Worm (Caenorhabditis elegans) whole organism, L1 larva: ENCODE measurements around the gene C09G5.7.

ENCODE experiments used
- F16B12.6 ChIP-seq: fragments of 150-350 bp; optimal IDR thresholded peaks from 2 replicates; lab custom pipeline; 2014; ENCODE audit warnings: missing biosample characterization, missing genetic modification characterization
- lir-3 ChIP-seq: sonication (generic microtip); optimal IDR thresholded peaks from 2 replicates; lab custom pipeline; 2016; ENCODE audit warnings: mild to moderate bottlenecking, missing genetic modification characterization, moderate library complexity, missing compliant biosample characterization; ENCODE audit not compliant: poor library complexity
- lsy-2 ChIP-seq, 2 experiments: fragments of 150-350 bp; optimal IDR thresholded peaks; 2 replicates each; lab custom pipeline; 2014; ENCODE audit warnings: missing biosample characterization in 2 of 2, missing genetic modification characterization in 2 of 2
- mep-1 ChIP-seq: fragments of 150-350 bp; optimal IDR thresholded peaks from 2 replicates; lab custom pipeline; 2014; ENCODE audit warnings: missing biosample characterization, missing genetic modification characterization
- nhr-11 ChIP-seq: fragments of 150-350 bp; optimal IDR thresholded peaks from 2 replicates; lab custom pipeline; 2014; ENCODE audit warnings: missing biosample characterization, missing genetic modification characterization
- nhr-237 ChIP-seq: fragments of 150-350 bp; optimal IDR thresholded peaks from 2 replicates; lab custom pipeline; 2014; ENCODE audit warnings: missing biosample characterization, missing genetic modification characterization
- nhr-71 ChIP-seq: sonication (generic microtip); optimal IDR thresholded peaks from 2 replicates; lab custom pipeline; 2016; ENCODE audit warnings: mild to moderate bottlenecking, missing genetic modification characterization, moderate library complexity, missing compliant biosample characterization
- sptf-1 ChIP-seq: fragments of 150-350 bp; optimal IDR thresholded peaks from 2 replicates; lab custom pipeline; 2014; ENCODE audit warnings: missing biosample characterization, missing genetic modification characterization
- unc-130 ChIP-seq: fragments of 150-350 bp; optimal IDR thresholded peaks from 2 replicates; lab custom pipeline; 2017; ENCODE audit warnings: missing biosample characterization, missing genetic modification characterization, inconsistent platforms
- unc-62 ChIP-seq: fragments of 150-350 bp; optimal IDR thresholded peaks from 2 replicates; lab custom pipeline; 2014; ENCODE audit warnings: missing biosample characterization, missing genetic modification reagents, missing genetic modification characterization

DNA sequence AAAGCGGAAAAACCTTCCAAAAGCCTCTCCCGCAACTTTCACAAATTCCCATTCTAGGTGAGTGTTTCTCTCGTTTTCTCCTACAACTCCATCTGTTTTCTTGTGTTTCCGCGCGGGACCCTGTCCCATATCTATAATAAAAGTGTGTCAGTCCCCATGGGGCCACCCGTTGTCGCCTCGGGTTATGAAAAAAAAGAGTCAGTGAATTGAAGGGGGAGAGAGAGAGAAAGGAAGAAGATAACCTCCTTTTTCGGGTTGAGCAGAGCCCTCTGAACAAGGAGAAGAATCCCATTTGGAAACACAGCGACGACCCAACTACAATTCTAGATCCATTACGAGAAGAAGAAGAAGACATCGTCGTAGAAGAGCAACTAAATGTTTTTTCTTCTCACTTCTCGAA, 2.4 kb downstream of the C09G5.7 start, which contains the start of gene C09G5.13:
- TF ChIP-seq nhr-11 (tag; lab: Kevin White, UChicago) (no peak), unc-62 (GFP tag; lab: Kevin White, UChicago) (no peak), sptf-1 (no peak), nhr-71 (tag; lab: Kevin White, UChicago) (no peak), unc-130 (tag; lab: Kevin White, UChicago) (no peak), mep-1 (tag; lab: Kevin White, UChicago) (no peak), lir-3 (tag; lab: Kevin White, UChicago) (no peak), lsy-2 (tag; optimal IDR thresholded peaks at IDR 0.05; lab: Kevin White, UChicago) (no peak), nhr-237 (no peak), F16B12.6 (tag; lab: Kevin White, UChicago) (no peak)
